Worm (Caenorhabditis elegans) whole organism, mixed stage, embryonic: ENCODE results near the gene C15H11.10.

ENCODE experiments used
- M03D4.4 ChIP-seq: sonication (generic microtip); optimal IDR thresholded peaks from 2 replicates; lab custom pipeline; 2017; ENCODE audit warnings: mild to moderate bottlenecking, missing genetic modification characterization, missing compliant biosample characterization
- blmp-1 ChIP-seq: fragments of 150-350 bp; optimal IDR thresholded peaks from 2 replicates; lab custom pipeline; 2014; ENCODE audit warnings: missing biosample characterization, missing genetic modification characterization
- ceh-43 ChIP-seq: fragments of 200-800 bp; sonication (Bioruptor generic); optimal IDR thresholded peaks from 2 replicates; lab custom pipeline; 2018; ENCODE audit warnings: mild to moderate bottlenecking, missing genetic modification characterization, moderate library complexity, missing compliant biosample characterization
- ceh-83 ChIP-seq: fragments of 200-800 bp; sonication (Bioruptor generic); optimal IDR thresholded peaks from 2 replicates; lab custom pipeline; 2018; ENCODE audit warnings: mild to moderate bottlenecking, missing genetic modification characterization, missing compliant biosample characterization
- ces-1 ChIP-seq: fragments of 150-350 bp; optimal IDR thresholded peaks from 2 replicates; lab custom pipeline; 2014; ENCODE audit warnings: missing biosample characterization, missing genetic modification reagents, missing genetic modification characterization
- drap-1 ChIP-seq: fragments of 200-800 bp; sonication (Bioruptor generic); optimal IDR thresholded peaks from 3 replicates; lab custom pipeline; 2018; ENCODE audit warnings: mild to moderate bottlenecking, missing genetic modification characterization, missing compliant biosample characterization
- elt-3 ChIP-seq: fragments of 150-350 bp; optimal IDR thresholded peaks from 2 replicates; lab custom pipeline; 2014; ENCODE audit warnings: missing biosample characterization, missing genetic modification characterization
- flh-1 ChIP-seq: fragments of 200-800 bp; sonication (Bioruptor generic); optimal IDR thresholded peaks from 2 replicates; lab custom pipeline; 2018; ENCODE audit warnings: mild to moderate bottlenecking, missing genetic modification characterization, moderate library complexity, missing compliant biosample characterization
- ham-2 ChIP-seq: fragments of 200-800 bp; sonication (Bioruptor generic); optimal IDR thresholded peaks from 2 replicates; lab custom pipeline; 2018; ENCODE audit warnings: mild to moderate bottlenecking, missing genetic modification characterization, missing compliant biosample characterization
- lin-13 ChIP-seq: fragments of 150-350 bp; optimal IDR thresholded peaks from 2 replicates; lab custom pipeline; 2014; ENCODE audit warnings: missing biosample characterization, missing genetic modification characterization
- lsy-2 ChIP-seq: fragments of 150-350 bp; optimal IDR thresholded peaks from 2 replicates; lab custom pipeline; 2014; ENCODE audit warnings: missing biosample characterization, missing genetic modification characterization
- mep-1 ChIP-seq: fragments of 150-350 bp; optimal IDR thresholded peaks from 2 replicates; lab custom pipeline; 2017; ENCODE audit warnings: missing biosample characterization, missing genetic modification reagents, missing genetic modification characterization, inconsistent platforms
- nhr-2 ChIP-seq: fragments of 150-350 bp; optimal IDR thresholded peaks from 2 replicates; lab custom pipeline; 2014; ENCODE audit warnings: missing biosample characterization, missing genetic modification characterization
- nhr-28 ChIP-seq: fragments of 150-350 bp; optimal IDR thresholded peaks from 2 replicates; lab custom pipeline; 2014; ENCODE audit warnings: missing biosample characterization, missing genetic modification characterization
- sem-2 ChIP-seq: fragments of 200-800 bp; sonication (Bioruptor generic); optimal IDR thresholded peaks from 2 replicates; lab custom pipeline; 2018; ENCODE audit warnings: mild to moderate bottlenecking, missing genetic modification characterization, missing compliant biosample characterization
- sptf-1 ChIP-seq: sonication (generic microtip); optimal IDR thresholded peaks from 2 replicates; lab custom pipeline; 2017; ENCODE audit warnings: mild to moderate bottlenecking, missing genetic modification characterization, moderate library complexity, missing compliant biosample characterization
- unc-39 ChIP-seq: fragments of 150-350 bp; optimal IDR thresholded peaks from 2 replicates; lab custom pipeline; 2014; ENCODE audit warnings: missing biosample characterization, missing genetic modification characterization
- unc-62 ChIP-seq: fragments of 150-350 bp; optimal IDR thresholded peaks from 2 replicates; lab custom pipeline; 2014; ENCODE audit warnings: missing biosample characterization, missing genetic modification reagents, missing genetic modification characterization
- ztf-11 ChIP-seq: fragments of 150-350 bp; optimal IDR thresholded peaks from 2 replicates; lab custom pipeline; 2014; ENCODE audit warnings: missing biosample characterization, missing genetic modification characterization

The C15H11.10 gene

DNA sequence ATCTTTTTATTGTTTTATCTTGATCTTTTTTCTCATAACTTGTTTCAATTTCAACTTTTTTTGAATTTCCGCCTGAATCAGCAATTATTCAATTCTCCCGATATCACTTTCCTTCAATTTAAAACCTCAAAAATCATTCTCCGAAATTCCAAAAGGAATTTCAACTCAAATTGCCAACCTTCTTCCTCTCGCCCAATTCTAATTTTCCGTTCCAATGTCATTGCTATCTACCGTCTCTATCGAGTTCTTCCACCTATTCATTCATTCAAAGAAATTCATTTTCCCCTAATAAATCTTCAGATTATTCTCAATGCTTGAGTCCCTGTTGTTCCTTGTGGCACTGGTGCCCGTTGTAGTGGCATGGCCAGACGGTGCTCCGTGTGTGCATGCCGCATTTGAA lies 48.9 kb downstream of the C15H11.10 start, which contains the start of gene F23B12.4:
Gene F23B12.4, plus strand, starts transcription at position 301 of the 400 bp plus-strand sequence.
- no peak for TF ChIP-seq ham-2 (GFP tag; lab: Kevin White, UChicago)
- no peak for TF ChIP-seq sem-2 (GFP tag; lab: Kevin White, UChicago)
- TF ChIP-seq mep-1 = no peak
- TF ChIP-seq ceh-43 (GFP tag; lab: Kevin White, UChicago) = no peak
- TF ChIP-seq blmp-1 (tag; lab: Kevin White, UChicago) = no peak
- TF ChIP-seq unc-62 (GFP tag; lab: Kevin White, UChicago) = no peak
- no peak for TF ChIP-seq lsy-2
- TF ChIP-seq ceh-83 = no peak
- no peak for TF ChIP-seq ztf-11
- no peak for TF ChIP-seq nhr-28
- TF ChIP-seq ces-1 = no peak
- TF ChIP-seq M03D4.4 (tag; lab: Kevin White, UChicago) = no peak
- TF ChIP-seq drap-1 (GFP tag; lab: Kevin White, UChicago) = no peak
- no peak for TF ChIP-seq unc-39 (tag; lab: Kevin White, UChicago)
- no peak for TF ChIP-seq nhr-2 (tag; lab: Kevin White, UChicago)
- TF ChIP-seq flh-1 (GFP tag; lab: Kevin White, UChicago) = no peak
- TF ChIP-seq lin-13 = no peak
- no peak for TF ChIP-seq elt-3 (tag; lab: Kevin White, UChicago)
- no peak for TF ChIP-seq sptf-1 (tag; lab: Kevin White, UChicago)
